Worm (Caenorhabditis elegans) whole organism, L1 larva: ENCODE results near the gene nduv-2.

Experiments
- aha-1 ChIP-seq: fragments of 150-350 bp; optimal IDR thresholded peaks from 2 replicates; lab custom pipeline; 2014; ENCODE audit warnings: missing biosample characterization, missing genetic modification characterization
- fkh-10 ChIP-seq: sonication (generic microtip); optimal IDR thresholded peaks from 2 replicates; lab custom pipeline; 2017; ENCODE audit warnings: missing biosample characterization, missing genetic modification reagents, missing genetic modification characterization
- lin-14 ChIP-seq: fragments of 200-800 bp; sonication (Bioruptor generic); optimal IDR thresholded peaks from 2 replicates; lab custom pipeline; 2018; ENCODE audit warnings: mild to moderate bottlenecking, missing genetic modification characterization, moderate library complexity, missing compliant biosample characterization
- nhr-11 ChIP-seq: fragments of 150-350 bp; optimal IDR thresholded peaks from 2 replicates; lab custom pipeline; 2014; ENCODE audit warnings: missing biosample characterization, missing genetic modification characterization

ce11 chrV:13636411-13636810, 11.0 kb upstream of the nduv-2 start:
- TF ChIP-seq lin-14 (GFP tag; lab: Kevin White, UChicago) (no peak), nhr-11 (tag; lab: Kevin White, UChicago) (no peak), aha-1 (tag; lab: Kevin White, UChicago) (no peak), fkh-10 (GFP tag; lab: Kevin White, UChicago) (no peak)
